Worm (Caenorhabditis elegans): ENCODE measurements around the gene nlp-34.

nlp-34 gene

DNA sequence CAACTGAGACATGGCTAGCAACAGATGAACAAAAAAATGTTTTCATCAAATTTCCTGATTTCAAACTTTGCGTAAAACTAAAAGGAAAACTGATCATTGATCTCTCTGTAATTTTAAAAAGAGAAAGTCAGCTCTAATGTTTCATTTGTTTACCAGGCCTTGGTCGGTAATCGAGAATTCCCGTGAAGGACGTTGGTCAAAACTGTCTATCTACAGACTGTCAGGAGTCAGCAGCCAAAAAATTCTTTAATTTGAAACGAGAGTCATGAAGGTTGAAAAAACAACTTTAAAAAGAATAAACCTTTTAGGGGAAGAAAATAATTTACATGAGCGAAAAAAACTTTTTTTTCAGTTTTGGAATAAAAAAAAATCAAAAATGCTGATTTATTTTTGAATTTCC, 6.2 kb upstream of the nlp-34 start:
- no peak for TF ChIP-seq ceh-43 (GFP tag; optimal IDR thresholded peaks at IDR 0.05)
- no peak for TF ChIP-seq elt-1 (tag; optimal IDR thresholded peaks at IDR 0.05; ENCODE audit: borderline replicate concordance, insufficient read depth)
- TF ChIP-seq sptf-1 (tag; optimal IDR thresholded peaks at IDR 0.05) = no peak
- TF ChIP-seq ztf-11 (tag; optimal IDR thresholded peaks at IDR 0.05) = no peak
- no peak for TF ChIP-seq tbx-8 (GFP tag; optimal IDR thresholded peaks at IDR 0.05)
- no peak for TF ChIP-seq nhr-2 (tag; optimal IDR thresholded peaks at IDR 0.05)
- no peak for TF ChIP-seq bed-3 (GFP tag; optimal IDR thresholded peaks at IDR 0.05)
- no peak for TF ChIP-seq ceh-83 (GFP tag; optimal IDR thresholded peaks at IDR 0.05)
- no peak for TF ChIP-seq pha-4 (tag; optimal IDR thresholded peaks at IDR 0.05)
- no peak for TF ChIP-seq mab-5 (tag; optimal IDR thresholded peaks at IDR 0.05)
- TF ChIP-seq sem-2 (GFP tag; optimal IDR thresholded peaks at IDR 0.05) = no peak
- TF ChIP-seq nhr-237 (tag; optimal IDR thresholded peaks at IDR 0.05) = no peak
- TF ChIP-seq elt-3 (tag; optimal IDR thresholded peaks at IDR 0.05) = no peak

DNA sequence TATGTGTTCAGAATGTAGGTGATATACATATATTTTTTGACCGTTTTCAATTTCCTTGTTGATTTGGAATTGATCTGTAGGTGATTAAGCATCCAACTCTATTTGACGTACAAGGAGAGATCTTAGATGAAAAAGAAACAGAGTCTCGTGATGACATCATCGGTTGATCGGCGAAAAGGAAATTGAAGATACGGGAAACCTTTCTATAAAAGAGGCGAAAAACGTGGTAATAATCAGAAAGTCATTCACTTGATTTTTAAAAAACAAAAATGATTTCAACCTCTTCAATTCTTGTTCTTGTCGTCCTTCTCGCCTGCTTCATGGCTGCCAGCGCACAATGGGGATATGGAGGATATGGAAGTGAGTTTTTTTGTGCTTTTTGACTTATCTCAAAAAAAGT, 5.2 kb upstream of the nlp-34 start, which contains the start of gene nlp-29:
Gene nlp-29 (plus strand): TSS at position 248 of the 400 bp plus-strand sequence.
- no peak for TF ChIP-seq mls-2 (tag; optimal IDR thresholded peaks at IDR 0.05)
- TF ChIP-seq lsy-2 (tag; optimal IDR thresholded peaks at IDR 0.05) = no peak
- TF ChIP-seq ces-1 (GFP tag; optimal IDR thresholded peaks at IDR 0.05) = no peak
- TF ChIP-seq nhr-28 (tag; optimal IDR thresholded peaks at IDR 0.05) = no peak
- TF ChIP-seq blmp-1 (tag; optimal IDR thresholded peaks at IDR 0.05) = no peak
- no peak for TF ChIP-seq pha-4 (tag; optimal IDR thresholded peaks at IDR 0.05)
- no peak for TF ChIP-seq ceh-43 (GFP tag; optimal IDR thresholded peaks at IDR 0.05)

DNA sequence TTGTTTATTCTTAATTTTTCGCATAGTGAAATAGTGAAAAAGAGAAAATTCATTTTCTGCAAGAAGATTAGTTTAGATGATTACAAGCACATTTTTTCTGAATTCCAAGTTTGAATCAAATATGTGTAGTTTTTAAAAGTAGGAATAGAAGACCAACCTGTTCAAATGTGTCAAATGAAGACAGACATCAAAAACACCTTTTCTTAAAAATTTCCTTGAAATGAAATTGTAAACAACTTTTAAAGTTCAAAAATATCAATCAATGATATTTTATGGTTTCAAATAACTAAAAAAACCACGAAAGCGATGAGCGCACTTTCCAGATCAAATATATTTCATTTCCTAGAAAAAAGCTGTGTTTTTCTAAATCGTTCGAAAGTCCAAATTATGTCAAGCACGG, 2.7 kb upstream of the nlp-34 start, which contains the start of gene nlp-30:
Gene nlp-30 (plus strand): TSS at position 301 of the 400 bp plus-strand sequence.
- TF ChIP-seq bed-3 (GFP tag; optimal IDR thresholded peaks at IDR 0.05) = no peak
- TF ChIP-seq blmp-1 (tag; optimal IDR thresholded peaks at IDR 0.05) = no peak
- TF ChIP-seq lin-13 (tag; optimal IDR thresholded peaks at IDR 0.05) = no peak
- no peak for TF ChIP-seq snpc-4 (tag; optimal IDR thresholded peaks at IDR 0.05)
- no peak for TF ChIP-seq zip-8 (tag; optimal IDR thresholded peaks at IDR 0.05)
- TF ChIP-seq mab-5 (tag; optimal IDR thresholded peaks at IDR 0.05) = no peak
- no peak for TF ChIP-seq sptf-1 (tag; optimal IDR thresholded peaks at IDR 0.05)
- TF ChIP-seq elt-3 (tag; optimal IDR thresholded peaks at IDR 0.05) = no peak
- TF ChIP-seq mep-1 (tag; optimal IDR thresholded peaks at IDR 0.05) = no peak
- TF ChIP-seq M03D4.4 (tag; optimal IDR thresholded peaks at IDR 0.05) = no peak
- TF ChIP-seq elt-1 (tag; optimal IDR thresholded peaks at IDR 0.05; ENCODE audit: borderline replicate concordance, insufficient read depth) = no peak
- no peak for TF ChIP-seq hlh-1 (tag; optimal IDR thresholded peaks at IDR 0.05)
- no peak for TF ChIP-seq drap-1 (GFP tag; optimal IDR thresholded peaks at IDR 0.05)
- no peak for TF ChIP-seq lsy-2 (tag; optimal IDR thresholded peaks at IDR 0.05)

- TF ChIP-seq tbx-8 (GFP tag; optimal IDR thresholded peaks at IDR 0.05) (no peak), nhr-76 (tag; optimal IDR thresholded peaks at IDR 0.05) (no peak), zip-8 (tag; optimal IDR thresholded peaks at IDR 0.05) (no peak), mls-2 (tag; optimal IDR thresholded peaks at IDR 0.05) (no peak), drap-1 (GFP tag; optimal IDR thresholded peaks at IDR 0.05) (no peak)
Measured at ce11 chrV:3980228-3980933, 1.4 kb upstream of the nlp-34 start.

ce11 chrV:3979819-3980218, 885 bp upstream of the nlp-34 start, which contains the start of gene nlp-31:
Gene nlp-31 (plus strand): TSS chrV:3980055.
- TF ChIP-seq elt-3 (tag; optimal IDR thresholded peaks at IDR 0.05) (peak; percentile 93), nhr-237 (tag; optimal IDR thresholded peaks at IDR 0.05) (peak; percentile 15), sptf-1 (tag; optimal IDR thresholded peaks at IDR 0.05) (no peak), elt-1 (tag; optimal IDR thresholded peaks at IDR 0.05; ENCODE audit: borderline replicate concordance, insufficient read depth) (peak; percentile 13), cnd-1 (tag; optimal IDR thresholded peaks at IDR 0.05) (no peak)

DNA sequence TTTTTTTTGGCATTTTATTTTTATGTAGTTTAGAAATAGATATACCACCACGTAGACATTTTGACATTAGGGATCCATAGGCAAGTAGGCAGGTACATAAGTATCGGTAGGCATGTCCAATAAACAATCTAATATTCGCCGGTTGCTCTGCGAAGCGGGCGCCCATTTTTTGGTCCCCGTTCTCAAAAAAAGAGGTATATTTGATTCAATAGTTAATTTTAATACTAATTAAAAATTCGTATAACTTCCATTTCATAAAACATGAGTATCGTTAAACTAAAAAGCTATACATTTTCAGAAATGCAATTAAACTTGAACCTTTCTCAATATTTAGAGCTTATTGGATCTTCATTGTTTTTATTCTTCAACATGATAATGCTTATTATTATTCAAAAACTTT, 2.0 kb downstream of the nlp-34 start, which contains the start of gene str-83:
Gene str-83 (plus strand): TSS at position 301 of the 400 bp plus-strand sequence.
- TF ChIP-seq elt-3 (tag; optimal IDR thresholded peaks at IDR 0.05) (no peak), ceh-43 (GFP tag; optimal IDR thresholded peaks at IDR 0.05) (no peak), ceh-83 (GFP tag; optimal IDR thresholded peaks at IDR 0.05) (no peak), sem-2 (GFP tag; optimal IDR thresholded peaks at IDR 0.05) (no peak), nhr-12 (tag; optimal IDR thresholded peaks at IDR 0.05) (no peak), cnd-1 (tag; optimal IDR thresholded peaks at IDR 0.05) (no peak), hlh-1 (tag; optimal IDR thresholded peaks at IDR 0.05) (no peak), mls-2 (tag; optimal IDR thresholded peaks at IDR 0.05) (no peak), nhr-237 (tag; optimal IDR thresholded peaks at IDR 0.05) (no peak), M03D4.4 (tag; optimal IDR thresholded peaks at IDR 0.05) (no peak), flh-1 (GFP tag; optimal IDR thresholded peaks at IDR 0.05) (no peak), nhr-2 (tag; optimal IDR thresholded peaks at IDR 0.05) (no peak), mab-5 (tag; optimal IDR thresholded peaks at IDR 0.05) (no peak), elt-1 (tag; optimal IDR thresholded peaks at IDR 0.05; ENCODE audit: borderline replicate concordance, insufficient read depth) (no peak), unc-62 (GFP tag; optimal IDR thresholded peaks at IDR 0.05) (no peak), lin-13 (tag; optimal IDR thresholded peaks at IDR 0.05) (no peak), unc-39 (tag; optimal IDR thresholded peaks at IDR 0.05) (no peak), mep-1 (tag; optimal IDR thresholded peaks at IDR 0.05) (no peak), snpc-4 (tag; optimal IDR thresholded peaks at IDR 0.05) (no peak)
